Fruit fly (Drosophila melanogaster): ENCODE results near the gene Sc2.
A peak's percentile ranks its signal among the peaks of the same experiment; 100 is the strongest.

The Sc2 gene

DNA sequence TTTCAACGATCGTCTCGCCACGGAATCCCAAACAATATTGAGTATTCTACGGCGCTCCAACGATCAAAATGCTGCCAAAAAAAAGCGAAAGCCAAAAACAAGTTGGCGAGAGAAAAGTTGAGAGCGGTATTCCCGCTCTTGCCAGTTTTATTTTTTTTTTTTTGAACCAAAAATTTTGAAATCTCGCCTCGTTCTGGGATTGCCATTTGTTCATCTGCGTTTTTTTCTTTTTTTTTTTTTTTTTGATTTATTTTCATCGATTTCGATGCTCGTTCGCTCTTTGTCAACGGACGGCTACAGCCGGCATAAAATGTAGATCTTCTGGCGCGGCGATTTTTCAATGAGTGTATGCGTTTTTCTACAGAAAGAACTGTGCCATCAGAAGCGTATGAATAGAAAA lies 30.3 kb downstream of the Sc2 start:
- TF ChIP-seq CG7101 (tag; optimal IDR thresholded peaks at IDR 0.05) (no peak), kay (GFP tag; ENCODE audit: borderline replicate concordance) (peak; percentile 59), cic (GFP tag; optimal IDR thresholded peaks at IDR 0.05) (no peak), bab1 (GFP tag; optimal IDR thresholded peaks at IDR 0.05) (no peak)

DNA sequence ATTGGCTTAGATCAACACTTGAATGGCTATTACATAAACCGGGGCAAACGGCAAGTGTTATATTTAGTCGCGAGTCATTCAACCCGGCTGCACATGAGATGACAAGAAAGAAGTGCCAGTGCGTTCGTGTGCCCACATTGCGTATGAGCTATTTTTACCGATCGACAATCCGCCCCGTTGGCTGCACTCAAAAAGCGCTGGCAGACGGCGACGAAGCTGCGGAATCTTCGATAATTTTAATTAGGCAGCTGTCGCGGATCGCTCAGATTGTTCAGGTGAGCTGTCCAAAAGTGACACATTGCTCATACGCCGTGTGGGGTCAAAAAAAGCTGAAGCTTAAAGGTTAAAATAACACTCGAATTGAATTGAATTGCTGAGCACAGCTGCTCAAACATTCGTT lies 30.8 kb downstream of the Sc2 start:
- TF ChIP-seq cnc (optimal IDR thresholded peaks at IDR 0.05), result no peak
- TF ChIP-seq CG14711 (tag; optimal IDR thresholded peaks at IDR 0.05), result no peak
- TF ChIP-seq Clk (GFP tag; optimal IDR thresholded peaks at IDR 0.05), result no peak
- no peak for TF ChIP-seq cic (GFP tag; optimal IDR thresholded peaks at IDR 0.05)
- no peak for TF ChIP-seq CG12768 (GFP tag; optimal IDR thresholded peaks at IDR 0.05)
- no peak for TF ChIP-seq Hr96 (GFP tag; optimal IDR thresholded peaks at IDR 0.05)
- TF ChIP-seq CG7045 (GFP tag; optimal IDR thresholded peaks at IDR 0.05), result no peak
- no peak for TF ChIP-seq CG1620 (GFP tag; optimal IDR thresholded peaks at IDR 0.05)
- no peak for TF ChIP-seq Crg-1 (GFP tag; optimal IDR thresholded peaks at IDR 0.05)
- TF ChIP-seq ovo (GFP tag; optimal IDR thresholded peaks at IDR 0.05), result no peak
- TF ChIP-seq kay (GFP tag; ENCODE audit: borderline replicate concordance), result no peak
- TF ChIP-seq bab1 (GFP tag; optimal IDR thresholded peaks at IDR 0.05), result no peak
- no peak for TF ChIP-seq toe (GFP tag; optimal IDR thresholded peaks at IDR 0.05)
- TF ChIP-seq CG33017 (tag; optimal IDR thresholded peaks at IDR 0.05), result no peak
- no peak for TF ChIP-seq tj (GFP tag; optimal IDR thresholded peaks at IDR 0.05)
- no peak for TF ChIP-seq Mnt (GFP tag; optimal IDR thresholded peaks at IDR 0.05)
- TF ChIP-seq pad (GFP tag; optimal IDR thresholded peaks at IDR 0.05), result no peak
- TF ChIP-seq CG5204 (GFP tag; optimal IDR thresholded peaks at IDR 0.05), result no peak
- no peak for TF ChIP-seq CG11617 (GFP tag; optimal IDR thresholded peaks at IDR 0.05)

DNA sequence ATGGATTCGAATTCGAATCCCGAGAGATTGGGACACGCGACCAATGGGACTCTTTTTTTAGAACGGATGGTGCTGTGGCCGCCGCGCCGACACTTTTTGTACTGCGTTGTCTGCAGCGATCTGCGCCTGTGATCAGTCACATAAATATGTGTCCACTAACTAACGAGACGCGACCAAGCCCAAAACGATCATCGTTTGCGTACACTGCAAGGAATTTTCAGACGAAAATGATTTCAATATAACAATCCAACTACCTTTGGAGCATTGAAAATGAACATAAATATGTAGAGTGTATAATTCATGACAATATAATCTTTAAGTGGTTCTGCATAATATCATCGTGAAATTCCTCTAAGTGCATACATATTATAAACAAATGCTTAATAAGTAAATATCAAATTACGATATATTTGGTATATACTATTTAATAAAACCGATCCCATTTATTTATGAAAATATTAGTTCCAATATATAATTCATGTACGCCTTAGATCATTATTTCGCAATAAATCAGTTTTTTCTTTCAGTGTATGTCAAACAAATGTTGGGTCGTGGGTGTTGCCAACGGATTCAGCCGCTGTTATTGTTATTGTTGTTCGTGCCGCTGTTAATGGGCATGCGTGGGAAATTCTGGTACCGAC lies 32.4 kb downstream of the Sc2 start, which contains the start of gene Eip63F-1:
TSS of gene Eip63F-1 (minus strand) at position 51 of the 641 bp plus-strand sequence.
- TF ChIP-seq Mnt (GFP tag; optimal IDR thresholded peaks at IDR 0.05) (no peak), Crg-1 (GFP tag; optimal IDR thresholded peaks at IDR 0.05) (no peak), CG14711 (tag; optimal IDR thresholded peaks at IDR 0.05) (no peak), tj (GFP tag; optimal IDR thresholded peaks at IDR 0.05) (no peak), CG5204 (GFP tag; optimal IDR thresholded peaks at IDR 0.05) (no peak), CG1620 (GFP tag; optimal IDR thresholded peaks at IDR 0.05) (no peak)

DNA sequence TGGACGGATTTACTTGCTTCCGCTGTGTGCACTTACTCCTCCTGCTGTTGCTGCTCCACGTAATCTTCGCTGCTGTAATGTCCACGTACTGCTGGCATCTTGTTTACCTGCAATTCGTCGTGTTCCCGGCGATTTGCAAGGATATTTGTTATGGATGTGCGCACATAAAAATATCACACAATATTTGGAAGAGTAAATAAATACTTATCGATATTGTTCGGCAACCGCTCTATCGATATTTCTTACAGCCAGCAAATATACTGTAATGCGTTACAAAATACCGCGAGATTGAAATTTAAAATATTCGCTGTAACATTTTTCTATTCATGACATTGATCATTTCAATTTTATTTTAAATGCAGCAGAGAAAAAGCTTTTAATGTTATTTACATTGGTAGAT lies 34.5 kb downstream of the Sc2 start, which contains the start of gene CG10866:
TSS of gene CG10866 (minus strand) at position 187 of the 400 bp plus-strand sequence.
- TF ChIP-seq ovo (GFP tag; optimal IDR thresholded peaks at IDR 0.05) (no peak), CG7045 (GFP tag; optimal IDR thresholded peaks at IDR 0.05) (no peak), bab1 (GFP tag; optimal IDR thresholded peaks at IDR 0.05) (no peak), pad (GFP tag; optimal IDR thresholded peaks at IDR 0.05) (no peak), Hr96 (GFP tag; optimal IDR thresholded peaks at IDR 0.05) (no peak), tj (GFP tag; optimal IDR thresholded peaks at IDR 0.05) (no peak), Clk (GFP tag; optimal IDR thresholded peaks at IDR 0.05) (no peak), cic (GFP tag; optimal IDR thresholded peaks at IDR 0.05) (no peak), CG1620 (GFP tag; optimal IDR thresholded peaks at IDR 0.05) (no peak), kay (GFP tag; ENCODE audit: borderline replicate concordance) (no peak), CG11617 (GFP tag; optimal IDR thresholded peaks at IDR 0.05) (no peak), cnc (optimal IDR thresholded peaks at IDR 0.05) (no peak), Mnt (GFP tag; optimal IDR thresholded peaks at IDR 0.05) (no peak), toe (GFP tag; optimal IDR thresholded peaks at IDR 0.05) (no peak), CG12768 (GFP tag; optimal IDR thresholded peaks at IDR 0.05) (no peak), Crg-1 (GFP tag; optimal IDR thresholded peaks at IDR 0.05) (no peak), CG14711 (tag; optimal IDR thresholded peaks at IDR 0.05) (no peak), CG5204 (GFP tag; optimal IDR thresholded peaks at IDR 0.05) (no peak), CG33017 (tag; optimal IDR thresholded peaks at IDR 0.05) (no peak), CG7101 (tag; optimal IDR thresholded peaks at IDR 0.05) (no peak)

DNA sequence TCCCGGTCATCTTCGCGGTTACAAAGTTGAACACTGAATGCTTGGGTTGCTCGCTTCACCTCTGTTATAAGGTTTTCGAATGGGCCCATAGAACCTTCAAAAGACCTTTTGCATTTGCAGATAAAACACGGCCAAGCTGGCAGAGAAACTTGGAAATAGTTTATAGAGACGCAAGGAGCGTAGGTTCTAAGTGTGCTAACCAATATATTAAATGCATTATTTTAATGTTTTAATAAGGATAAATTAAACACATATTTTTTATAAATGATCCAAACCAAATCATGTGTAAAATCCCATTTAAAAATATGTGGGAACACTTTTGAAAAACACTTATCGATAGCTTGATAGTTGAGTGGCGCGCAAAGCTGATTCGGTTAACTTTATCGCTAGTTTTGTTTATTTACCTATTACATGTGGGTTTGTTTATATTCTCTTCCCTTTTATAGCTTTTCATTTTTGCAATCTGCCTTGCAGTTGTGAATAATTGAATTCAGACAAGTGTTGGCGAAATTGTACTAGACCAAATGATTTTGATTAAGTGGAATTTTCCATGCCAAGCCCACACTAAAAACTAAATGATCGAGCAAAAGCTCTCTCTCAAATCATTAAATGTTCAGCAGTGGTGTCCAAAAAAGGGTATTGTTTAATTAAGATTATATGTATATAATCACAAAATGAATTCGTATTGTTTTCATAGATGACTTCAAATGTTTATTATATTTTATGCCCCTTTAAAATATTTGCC lies 37.0 kb downstream of the Sc2 start, which contains the start of gene CG12766:
TSS of gene CG12766 (minus strand) at position 51 of the 745 bp plus-strand sequence.
- TF ChIP-seq cnc (optimal IDR thresholded peaks at IDR 0.05) (no peak), bab1 (GFP tag; optimal IDR thresholded peaks at IDR 0.05) (peak; percentile 24), tj (GFP tag; optimal IDR thresholded peaks at IDR 0.05) (peak; percentile 7), CG14711 (tag; optimal IDR thresholded peaks at IDR 0.05) (peak; percentile 77), Hr96 (GFP tag; optimal IDR thresholded peaks at IDR 0.05) (no peak), Crg-1 (GFP tag; optimal IDR thresholded peaks at IDR 0.05) (no peak), CG1620 (GFP tag; optimal IDR thresholded peaks at IDR 0.05) (no peak), toe (GFP tag; optimal IDR thresholded peaks at IDR 0.05) (no peak), CG7101 (tag; optimal IDR thresholded peaks at IDR 0.05) (peak; percentile 86), CG33017 (tag; optimal IDR thresholded peaks at IDR 0.05) (peak; percentile 78), CG11617 (GFP tag; optimal IDR thresholded peaks at IDR 0.05) (peak; percentile 70), pad (GFP tag; optimal IDR thresholded peaks at IDR 0.05) (peak; percentile 10), Mnt (GFP tag; optimal IDR thresholded peaks at IDR 0.05) (peak; percentile 56), ovo (GFP tag; optimal IDR thresholded peaks at IDR 0.05) (no peak), CG7045 (GFP tag; optimal IDR thresholded peaks at IDR 0.05) (peak; percentile 53), cic (GFP tag; optimal IDR thresholded peaks at IDR 0.05) (peak; percentile 86), Clk (GFP tag; optimal IDR thresholded peaks at IDR 0.05) (no peak), CG5204 (GFP tag; optimal IDR thresholded peaks at IDR 0.05) (no peak), CG12768 (GFP tag; optimal IDR thresholded peaks at IDR 0.05) (peak; percentile 67), kay (GFP tag; ENCODE audit: borderline replicate concordance) (peak; percentile 97)

Data from whole organism, adult.